Fruit fly (Drosophila melanogaster) whole organism, wandering third instar larva: ENCODE measurements around the gene Rox8.

ENCODE experiments used
- Abd-B ChIP-seq: fragments of >200 bp; optimal IDR thresholded peaks from 2 replicates; lab custom pipeline; 2017; ENCODE audit warnings: missing biosample characterization, missing genetic modification characterization
- CG32264 ChIP-seq: fragments of 200-800 bp; sonication (Bioruptor generic); optimal IDR thresholded peaks from 2 replicates; lab custom pipeline; 2016; ENCODE audit warnings: missing biosample characterization, missing genetic modification characterization

dm6 chr3R:24069965-24070364, 21.9 kb upstream of the Rox8 start:
- TF ChIP-seq CG32264 (GFP tag; lab: Kevin White, UChicago) = no peak
- TF ChIP-seq Abd-B (GFP tag; lab: Kevin White, UChicago) = no peak
